Worm (Caenorhabditis elegans) whole organism, L1 larva: Measurements from ENCODE around the gene fbxa-184.

Experiments
- C04F5.9 ChIP-seq: sonication (generic microtip); optimal IDR thresholded peaks from 2 replicates; lab custom pipeline; 2016; ENCODE audit warnings: missing genetic modification characterization, missing compliant biosample characterization
- C34B4.2 ChIP-seq: sonication (generic microtip); optimal IDR thresholded peaks from 2 replicates; lab custom pipeline; 2017; ENCODE audit warnings: mild to moderate bottlenecking, missing genetic modification characterization, missing compliant biosample characterization
- aha-1 ChIP-seq: fragments of 150-350 bp; optimal IDR thresholded peaks from 2 replicates; lab custom pipeline; 2014; ENCODE audit warnings: missing biosample characterization, missing genetic modification characterization
- ama-1 ChIP-seq: fragments of 150-350 bp; optimal IDR thresholded peaks from 2 replicates; lab custom pipeline; 2014
- ceh-63 ChIP-seq: fragments of 200-800 bp; sonication (Bioruptor generic); optimal IDR thresholded peaks from 2 replicates; lab custom pipeline; 2018; ENCODE audit warnings: mild to moderate bottlenecking, missing genetic modification characterization, missing compliant biosample characterization
- ceh-90 ChIP-seq: sonication (generic microtip); optimal IDR thresholded peaks from 2 replicates; lab custom pipeline; 2016; ENCODE audit warnings: missing genetic modification characterization, missing compliant biosample characterization
- ces-1 ChIP-seq: fragments of 150-350 bp; optimal IDR thresholded peaks from 2 replicates; lab custom pipeline; 2014; ENCODE audit warnings: missing biosample characterization, missing genetic modification reagents, missing genetic modification characterization
- dpl-1 ChIP-seq, 3 experiments: fragments of 150-350 bp in 2 of 3; sonication (generic microtip) in 1 of 3; optimal IDR thresholded peaks; 2 replicates each; lab custom pipeline; 2014 to 2017; ENCODE audit warnings: missing biosample characterization in 3 of 3, missing genetic modification characterization in 3 of 3, missing genetic modification reagents in 3 of 3
- dsc-1 ChIP-seq: sonication (generic microtip); optimal IDR thresholded peaks from 2 replicates; lab custom pipeline; 2016; ENCODE audit warnings: mild to moderate bottlenecking, missing genetic modification characterization, missing compliant biosample characterization
- efl-1 ChIP-seq, 4 experiments: fragments of 150-350 bp; optimal IDR thresholded peaks in 3 of 4; peaks in 1 of 4; 1 replicate in 1 of 4; 2 replicates in 3 of 4; lab custom pipeline; 2014; ENCODE audit warnings: missing biosample characterization in 2 of 4, missing genetic modification characterization in 2 of 4, missing genetic modification reagents in 2 of 4
- egl-13 ChIP-seq: sonication (generic microtip); optimal IDR thresholded peaks from 2 replicates; lab custom pipeline; 2016; ENCODE audit warnings: missing genotype, missing genetic modification reagents, missing genetic modification characterization, missing compliant biosample characterization
- egl-27 ChIP-seq, 2 experiments: fragments of 150-350 bp in 1 of 2; sonication (generic microtip); optimal IDR thresholded peaks; 3 replicates each; lab custom pipeline; 2017 to 2018; ENCODE audit warnings: missing biosample characterization in 2 of 2, missing genetic modification characterization in 2 of 2, missing genetic modification reagents in 2 of 2
- elt-2 ChIP-seq: sonication (generic microtip); optimal IDR thresholded peaks from 2 replicates; lab custom pipeline; 2016; ENCODE audit warnings: missing genetic modification characterization, mild to moderate bottlenecking, inconsistent platforms, missing compliant biosample characterization, missing genetic modification reagents
- ets-5 ChIP-seq: fragments of 200-800 bp; sonication (Bioruptor generic); IDR thresholded peaks from 2 replicates; pipeline ENCODE4 v1.3.6; 2022; ENCODE audit warnings: missing genetic modification characterization, missing compliant biosample characterization
- fkh-8 ChIP-seq: sonication (generic microtip); optimal IDR thresholded peaks from 2 replicates; lab custom pipeline; 2016; ENCODE audit warnings: mild to moderate bottlenecking, missing genetic modification characterization, missing compliant biosample characterization
- fos-1 ChIP-seq: fragments of 150-350 bp; optimal IDR thresholded peaks from 2 replicates; lab custom pipeline; 2014; ENCODE audit warnings: missing biosample characterization, missing genetic modification characterization
- hlh-4 ChIP-seq: sonication (generic microtip); optimal IDR thresholded peaks from 2 replicates; lab custom pipeline; 2016; ENCODE audit warnings: mild to moderate bottlenecking, missing genetic modification characterization, missing compliant biosample characterization
- jun-1 ChIP-seq: fragments of 150-350 bp; optimal IDR thresholded peaks from 2 replicates; lab custom pipeline; 2014; ENCODE audit warnings: missing biosample characterization, missing genetic modification reagents, missing genetic modification characterization
- lin-13 ChIP-seq: fragments of 150-350 bp; optimal IDR thresholded peaks from 2 replicates; lab custom pipeline; 2014; ENCODE audit warnings: missing biosample characterization, missing genetic modification reagents, missing genetic modification characterization
- lin-14 ChIP-seq: fragments of 200-800 bp; sonication (Bioruptor generic); optimal IDR thresholded peaks from 2 replicates; lab custom pipeline; 2018; ENCODE audit warnings: mild to moderate bottlenecking, missing genetic modification characterization, moderate library complexity, missing compliant biosample characterization
- lin-15B ChIP-seq: fragments of 150-350 bp; sonication (generic microtip); optimal IDR thresholded peaks from 3 replicates; lab custom pipeline; 2014; ENCODE audit warnings: missing biosample characterization, missing genetic modification characterization
- lin-35 ChIP-seq, 2 experiments: fragments of 150-350 bp; optimal IDR thresholded peaks; 2 replicates each; lab custom pipeline; 2014; ENCODE audit warnings: missing biosample characterization in 2 of 2, missing genetic modification characterization in 2 of 2, missing genetic modification reagents in 2 of 2
- lir-3 ChIP-seq: sonication (generic microtip); optimal IDR thresholded peaks from 2 replicates; lab custom pipeline; 2016; ENCODE audit warnings: mild to moderate bottlenecking, missing genetic modification characterization, moderate library complexity, missing compliant biosample characterization; ENCODE audit not compliant: poor library complexity
- mdl-1 ChIP-seq, 2 experiments: fragments of 150-350 bp; optimal IDR thresholded peaks; 2 replicates each; lab custom pipeline; 2014 to 2017; ENCODE audit warnings: missing biosample characterization in 2 of 2, missing genetic modification characterization in 2 of 2, inconsistent platforms in 1 of 2
- nhr-20 ChIP-seq: sonication (generic microtip); optimal IDR thresholded peaks from 2 replicates; lab custom pipeline; 2016; ENCODE audit warnings: mild to moderate bottlenecking, missing genetic modification characterization, missing compliant biosample characterization
- nhr-237 ChIP-seq: fragments of 150-350 bp; optimal IDR thresholded peaks from 2 replicates; lab custom pipeline; 2014; ENCODE audit warnings: missing biosample characterization, missing genetic modification characterization
- nhr-28 ChIP-seq: fragments of 150-350 bp; optimal IDR thresholded peaks from 2 replicates; lab custom pipeline; 2014; ENCODE audit warnings: missing biosample characterization, missing genetic modification characterization
- nhr-76 ChIP-seq: sonication (generic microtip); optimal IDR thresholded peaks from 2 replicates; lab custom pipeline; 2017; ENCODE audit warnings: missing biosample characterization, missing genetic modification characterization
- nhr-85 ChIP-seq: sonication (generic microtip); peaks from one replicate; lab custom pipeline; 2016; ENCODE audit warnings: missing genetic modification characterization, inconsistent platforms, missing compliant biosample characterization
- nhr-90 ChIP-seq: sonication (generic microtip); optimal IDR thresholded peaks from 2 replicates; lab custom pipeline; 2016; ENCODE audit warnings: mild to moderate bottlenecking, missing genetic modification characterization, missing compliant biosample characterization; ENCODE audit not compliant: poor library complexity
- rnt-1 ChIP-seq: sonication (generic microtip); optimal IDR thresholded peaks from 2 replicates; lab custom pipeline; 2016; ENCODE audit warnings: mild to moderate bottlenecking, missing genetic modification characterization, moderate library complexity, missing compliant biosample characterization
- skn-1 ChIP-seq: fragments of 150-350 bp; optimal IDR thresholded peaks from 2 replicates; lab custom pipeline; 2014; ENCODE audit warnings: missing biosample characterization, missing genetic modification characterization
- snu-23 ChIP-seq: sonication (generic microtip); optimal IDR thresholded peaks from 2 replicates; lab custom pipeline; 2016; ENCODE audit warnings: missing genetic modification characterization, missing compliant biosample characterization
- sox-4 ChIP-seq: sonication (generic microtip); optimal IDR thresholded peaks from 2 replicates; lab custom pipeline; 2016; ENCODE audit warnings: missing genetic modification characterization, missing compliant biosample characterization
- sup-37 ChIP-seq: fragments of 200-800 bp; sonication (Bioruptor generic); optimal IDR thresholded peaks from 2 replicates; lab custom pipeline; 2018; ENCODE audit warnings: mild to moderate bottlenecking, missing genetic modification characterization, missing compliant biosample characterization
- tbx-2 ChIP-seq: sonication (generic microtip); optimal IDR thresholded peaks from 2 replicates; lab custom pipeline; 2016; ENCODE audit warnings: missing genetic modification characterization, missing compliant biosample characterization
- unc-30 ChIP-seq: sonication (generic microtip); optimal IDR thresholded peaks from 2 replicates; lab custom pipeline; 2017; ENCODE audit warnings: missing biosample characterization, missing genetic modification characterization
- xbp-1 ChIP-seq: sonication (generic microtip); optimal IDR thresholded peaks from 2 replicates; lab custom pipeline; 2016; ENCODE audit warnings: missing genetic modification characterization, missing compliant biosample characterization
- ztf-4 ChIP-seq: fragments of 150-350 bp; optimal IDR thresholded peaks from 2 replicates; lab custom pipeline; 2014; ENCODE audit warnings: missing biosample characterization, missing genetic modification characterization

The fbxa-184 gene

ce11 chrII:1731932-1732331, 21.9 kb downstream of the fbxa-184 start, which contains the start of gene ceh-82:
Gene ceh-82, plus strand, starts transcription at chrII:1732232.
- TF ChIP-seq nhr-90 (tag; lab: Kevin White, UChicago) (no peak), lin-13 (GFP tag; lab: Kevin White, UChicago) (no peak), ces-1 (GFP tag; lab: Kevin White, UChicago) (no peak), lin-15B (tag; lab: Kevin White, UChicago) (no peak), ceh-90 (tag; lab: Kevin White, UChicago) (no peak), C34B4.2 (tag; lab: Kevin White, UChicago) (no peak), skn-1 (tag; lab: Kevin White, UChicago) (no peak), mdl-1 (tag; optimal IDR thresholded peaks at IDR 0.05; lab: Kevin White, UChicago) (no peak), fos-1 (tag; lab: Kevin White, UChicago) (no peak), hlh-4 (tag; lab: Kevin White, UChicago) (no peak), ceh-63 (no peak), ama-1 (lab: Kevin White, UChicago) (no peak), C04F5.9 (tag; lab: Kevin White, UChicago) (no peak), snu-23 (no peak), ztf-4 (tag; lab: Kevin White, UChicago) (no peak)

DNA sequence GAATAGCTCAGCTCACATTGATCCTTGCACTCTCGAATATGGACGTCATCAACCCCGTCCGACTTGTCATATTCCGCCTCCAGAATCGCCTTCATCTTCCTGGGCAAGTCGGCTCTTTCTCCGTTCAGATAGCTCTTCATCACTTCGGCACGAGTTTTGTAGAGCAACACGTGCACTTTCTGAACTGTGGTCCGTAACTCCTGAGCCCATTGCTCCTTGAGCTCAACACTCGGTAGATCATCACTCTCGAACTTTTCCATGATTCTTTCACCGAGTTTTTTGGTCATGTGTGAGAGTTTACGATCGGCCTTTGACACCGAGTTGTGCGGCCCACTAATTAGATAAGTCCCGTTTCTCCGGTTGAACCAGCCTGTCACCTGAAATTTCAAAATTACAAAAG, 25.1 kb downstream of the fbxa-184 start:
- TF ChIP-seq C04F5.9 (tag; lab: Kevin White, UChicago) (no peak), tbx-2 (no peak)
- TF ChIP-seq, all 84 proteins: peak for 0

- no peak for TF ChIP-seq egl-13 (tag; lab: Kevin White, UChicago)
- TF ChIP-seq jun-1, result no peak
- TF ChIP-seq lir-3 (tag; lab: Kevin White, UChicago), result no peak
- TF ChIP-seq sup-37 (GFP tag; lab: Kevin White, UChicago), result no peak
- TF ChIP-seq fos-1 (tag; lab: Kevin White, UChicago), result no peak
- TF ChIP-seq efl-1 (optimal IDR thresholded peaks at IDR 0.05; lab: Kevin White, UChicago), result peak; percentile 57 to 68
- peak; percentile 36 to 94 for TF ChIP-seq efl-1 (GFP tag; optimal IDR thresholded peaks at IDR 0.05 in 1 of 2; lab: Kevin White, UChicago)
- no peak for TF ChIP-seq egl-27 (tag; optimal IDR thresholded peaks at IDR 0.05; lab: Kevin White, UChicago)
- TF ChIP-seq elt-2 (tag; lab: Kevin White, UChicago), result no peak
- TF ChIP-seq nhr-76 (tag; lab: Kevin White, UChicago), result no peak
- TF ChIP-seq nhr-28 (tag; lab: Kevin White, UChicago), result no peak
- TF ChIP-seq fkh-8, result no peak
- TF ChIP-seq nhr-20 (tag; lab: Kevin White, UChicago), result peak; percentile 19
- no peak for TF ChIP-seq dsc-1 (tag; lab: Kevin White, UChicago)
- TF ChIP-seq lin-35 (GFP tag; optimal IDR thresholded peaks at IDR 0.05; lab: Kevin White, UChicago), result peak; percentile 2 to 64
- peak; percentile 80 for TF ChIP-seq lin-14 (GFP tag; lab: Kevin White, UChicago)
- peak in 2 of 3 experiments; percentile 16 to 34 for TF ChIP-seq dpl-1 (GFP tag; optimal IDR thresholded peaks at IDR 0.05; lab: Kevin White, UChicago)
- TF ChIP-seq aha-1, result no peak
- no peak for TF ChIP-seq nhr-237
- TF ChIP-seq rnt-1, result peak; percentile 50
- no peak for TF ChIP-seq xbp-1
- TF ChIP-seq sox-4 (tag; lab: Kevin White, UChicago), result no peak
- no peak for TF ChIP-seq ets-5 (GFP tag; lab: Robert Waterston, UW)
- TF ChIP-seq unc-30 (tag; lab: Kevin White, UChicago), result no peak
- peak; percentile 59 for TF ChIP-seq nhr-85 (tag; lab: Kevin White, UChicago)
- TF ChIP-seq, all 84 proteins: peak for 7
Observed at ce11 chrII:1736353-1736752, 26.3 kb downstream of the fbxa-184 start, which contains the start of gene ceh-83. Gene ceh-83, minus strand, starts transcription at chrII:1736533.
